Worm (Caenorhabditis elegans): Measurements from ENCODE around the gene C34D10.1.

- no peak for TF ChIP-seq nhr-11 (tag; optimal IDR thresholded peaks at IDR 0.05)
- no peak for TF ChIP-seq ces-1 (GFP tag; optimal IDR thresholded peaks at IDR 0.05)
- no peak for TF ChIP-seq mdl-1 (tag; optimal IDR thresholded peaks at IDR 0.05)
- TF ChIP-seq aly-2 (tag; optimal IDR thresholded peaks at IDR 0.05), result no peak
These were observed 45.2 kb downstream of the C34D10.1 start for ce11 chrX:8074527-8074926.
